Worm (Caenorhabditis elegans) whole organism, L1 larva: ENCODE data around the gene F26F4.12.
A peak's percentile ranks its signal among the peaks of the same experiment; 100 is the strongest.

ENCODE experiments used
- C04F5.9 ChIP-seq: sonication (generic microtip); optimal IDR thresholded peaks from 2 replicates; lab custom pipeline; 2016; ENCODE audit warnings: missing genetic modification characterization, missing compliant biosample characterization
- C16A3.4 ChIP-seq: fragments of 150-350 bp; optimal IDR thresholded peaks from 2 replicates; lab custom pipeline; 2014; ENCODE audit warnings: missing biosample characterization, missing genetic modification characterization
- Y116A8C.19 ChIP-seq: sonication (generic microtip); optimal IDR thresholded peaks from 2 replicates; lab custom pipeline; 2016; ENCODE audit warnings: missing compliant biosample characterization, missing genetic modification characterization, borderline replicate concordance
- aha-1 ChIP-seq: fragments of 150-350 bp; optimal IDR thresholded peaks from 2 replicates; lab custom pipeline; 2014; ENCODE audit warnings: missing biosample characterization, missing genetic modification characterization
- alr-1 ChIP-seq: fragments of 200-800 bp; sonication (Bioruptor generic); optimal IDR thresholded peaks from 2 replicates; lab custom pipeline; 2018; ENCODE audit warnings: borderline replicate concordance, mild to moderate bottlenecking, missing genetic modification characterization, missing compliant biosample characterization
- blmp-1 ChIP-seq: fragments of 150-350 bp; optimal IDR thresholded peaks from 2 replicates; lab custom pipeline; 2014; ENCODE audit warnings: missing biosample characterization, missing genetic modification characterization
- ceh-63 ChIP-seq: fragments of 200-800 bp; sonication (Bioruptor generic); optimal IDR thresholded peaks from 2 replicates; lab custom pipeline; 2018; ENCODE audit warnings: mild to moderate bottlenecking, missing genetic modification characterization, missing compliant biosample characterization
- ceh-8 ChIP-seq: fragments of 200-800 bp; sonication (Bioruptor generic); optimal IDR thresholded peaks from 2 replicates; lab custom pipeline; 2018; ENCODE audit warnings: mild to moderate bottlenecking, missing genetic modification characterization, moderate library complexity, missing compliant biosample characterization
- ceh-82 ChIP-seq, 3 experiments: fragments of 150-350 bp in 1 of 3; sonication (generic microtip) in 2 of 3; optimal IDR thresholded peaks; 2 replicates each; lab custom pipeline; 2014 to 2017; ENCODE audit warnings: missing biosample characterization in 3 of 3, missing genetic modification characterization in 3 of 3
- ceh-88 ChIP-seq: fragments of 200-800 bp; sonication (Bioruptor generic); IDR thresholded peaks from 2 replicates; pipeline ENCODE4 v1.3.6; 2022; ENCODE audit warnings: missing genetic modification characterization, missing compliant biosample characterization
- ceh-90 ChIP-seq: sonication (generic microtip); optimal IDR thresholded peaks from 2 replicates; lab custom pipeline; 2016; ENCODE audit warnings: missing genetic modification characterization, missing compliant biosample characterization
- ces-1 ChIP-seq: fragments of 150-350 bp; optimal IDR thresholded peaks from 2 replicates; lab custom pipeline; 2014; ENCODE audit warnings: missing biosample characterization, missing genetic modification reagents, missing genetic modification characterization
- dsc-1 ChIP-seq: sonication (generic microtip); optimal IDR thresholded peaks from 2 replicates; lab custom pipeline; 2016; ENCODE audit warnings: mild to moderate bottlenecking, missing genetic modification characterization, missing compliant biosample characterization
- efl-3 ChIP-seq: fragments of 200-800 bp; sonication (Bioruptor generic); optimal IDR thresholded peaks from 2 replicates; lab custom pipeline; 2018; ENCODE audit warnings: mild to moderate bottlenecking, missing genetic modification characterization, missing compliant biosample characterization
- fkh-4 ChIP-seq: sonication (generic microtip); optimal IDR thresholded peaks from 2 replicates; lab custom pipeline; 2016; ENCODE audit warnings: missing compliant biosample characterization, missing genetic modification characterization, borderline replicate concordance
- fkh-8 ChIP-seq: sonication (generic microtip); optimal IDR thresholded peaks from 2 replicates; lab custom pipeline; 2016; ENCODE audit warnings: mild to moderate bottlenecking, missing genetic modification characterization, missing compliant biosample characterization
- fos-1 ChIP-seq: fragments of 150-350 bp; optimal IDR thresholded peaks from 2 replicates; lab custom pipeline; 2014; ENCODE audit warnings: missing biosample characterization, missing genetic modification characterization
- hlh-17 ChIP-seq: fragments of 200-800 bp; sonication (Bioruptor generic); optimal IDR thresholded peaks from 2 replicates; lab custom pipeline; 2018; ENCODE audit warnings: missing genetic modification characterization, mild to moderate bottlenecking, missing compliant biosample characterization, moderate library complexity, borderline replicate concordance
- jun-1 ChIP-seq: fragments of 150-350 bp; optimal IDR thresholded peaks from 2 replicates; lab custom pipeline; 2014; ENCODE audit warnings: missing biosample characterization, missing genetic modification reagents, missing genetic modification characterization
- lin-13 ChIP-seq: fragments of 150-350 bp; optimal IDR thresholded peaks from 2 replicates; lab custom pipeline; 2014; ENCODE audit warnings: missing biosample characterization, missing genetic modification reagents, missing genetic modification characterization
- lin-14 ChIP-seq: fragments of 200-800 bp; sonication (Bioruptor generic); optimal IDR thresholded peaks from 2 replicates; lab custom pipeline; 2018; ENCODE audit warnings: mild to moderate bottlenecking, missing genetic modification characterization, moderate library complexity, missing compliant biosample characterization
- lin-15B ChIP-seq: fragments of 150-350 bp; sonication (generic microtip); optimal IDR thresholded peaks from 3 replicates; lab custom pipeline; 2014; ENCODE audit warnings: missing biosample characterization, missing genetic modification characterization
- lin-35 ChIP-seq, 2 experiments: fragments of 150-350 bp; optimal IDR thresholded peaks; 2 replicates each; lab custom pipeline; 2014; ENCODE audit warnings: missing biosample characterization in 2 of 2, missing genetic modification characterization in 2 of 2, missing genetic modification reagents in 2 of 2
- lin-39 ChIP-seq: fragments of 150-350 bp; optimal IDR thresholded peaks from 2 replicates; lab custom pipeline; 2014; ENCODE audit warnings: missing biosample characterization, missing genetic modification reagents, missing genetic modification characterization
- lir-3 ChIP-seq: sonication (generic microtip); optimal IDR thresholded peaks from 2 replicates; lab custom pipeline; 2016; ENCODE audit warnings: mild to moderate bottlenecking, missing genetic modification characterization, moderate library complexity, missing compliant biosample characterization; ENCODE audit not compliant: poor library complexity
- lsy-2 ChIP-seq, 2 experiments: fragments of 150-350 bp; optimal IDR thresholded peaks; 2 replicates each; lab custom pipeline; 2014; ENCODE audit warnings: missing biosample characterization in 2 of 2, missing genetic modification characterization in 2 of 2
- mab-9 ChIP-seq: fragments of 200-800 bp; sonication (Bioruptor generic); IDR thresholded peaks from 2 replicates; pipeline ENCODE4 v1.3.6; 2022; ENCODE audit warnings: missing genetic modification reagents, missing genetic modification characterization, missing compliant biosample characterization
- mdl-1 ChIP-seq, 2 experiments: fragments of 150-350 bp; optimal IDR thresholded peaks; 2 replicates each; lab custom pipeline; 2014 to 2017; ENCODE audit warnings: missing biosample characterization in 2 of 2, missing genetic modification characterization in 2 of 2, inconsistent platforms in 1 of 2
- mef-2 ChIP-seq: fragments of 150-350 bp; optimal IDR thresholded peaks from 2 replicates; lab custom pipeline; 2014; ENCODE audit warnings: missing biosample characterization, missing genetic modification characterization
- nhr-11 ChIP-seq: fragments of 150-350 bp; optimal IDR thresholded peaks from 2 replicates; lab custom pipeline; 2014; ENCODE audit warnings: missing biosample characterization, missing genetic modification characterization
- nhr-12 ChIP-seq: sonication (generic microtip); optimal IDR thresholded peaks from 2 replicates; lab custom pipeline; 2017; ENCODE audit warnings: missing biosample characterization, missing genetic modification characterization
- nhr-20 ChIP-seq: sonication (generic microtip); optimal IDR thresholded peaks from 2 replicates; lab custom pipeline; 2016; ENCODE audit warnings: mild to moderate bottlenecking, missing genetic modification characterization, missing compliant biosample characterization
- nhr-237 ChIP-seq: fragments of 150-350 bp; optimal IDR thresholded peaks from 2 replicates; lab custom pipeline; 2014; ENCODE audit warnings: missing biosample characterization, missing genetic modification characterization
- nhr-77 ChIP-seq: fragments of 150-350 bp; optimal IDR thresholded peaks from 2 replicates; lab custom pipeline; 2014; ENCODE audit warnings: missing biosample characterization, missing genetic modification characterization
- nhr-84 ChIP-seq: sonication (generic microtip); optimal IDR thresholded peaks from 2 replicates; lab custom pipeline; 2017; ENCODE audit warnings: missing biosample characterization, missing genetic modification characterization
- pag-3 ChIP-seq: sonication (generic microtip); optimal IDR thresholded peaks from 2 replicates; lab custom pipeline; 2017; ENCODE audit warnings: missing genetic modification characterization, mild to moderate bottlenecking, missing compliant biosample characterization, antibody characterized with exemption, borderline replicate concordance; ENCODE audit not compliant: insufficient read depth
- pqm-1 ChIP-seq: sonication (generic microtip); optimal IDR thresholded peaks from 3 replicates; lab custom pipeline; 2017; ENCODE audit warnings: missing biosample characterization, missing genetic modification characterization
- rnt-1 ChIP-seq: sonication (generic microtip); optimal IDR thresholded peaks from 2 replicates; lab custom pipeline; 2016; ENCODE audit warnings: mild to moderate bottlenecking, missing genetic modification characterization, moderate library complexity, missing compliant biosample characterization
- snu-23 ChIP-seq: sonication (generic microtip); optimal IDR thresholded peaks from 2 replicates; lab custom pipeline; 2016; ENCODE audit warnings: missing genetic modification characterization, missing compliant biosample characterization
- sox-4 ChIP-seq: sonication (generic microtip); optimal IDR thresholded peaks from 2 replicates; lab custom pipeline; 2016; ENCODE audit warnings: missing genetic modification characterization, missing compliant biosample characterization
- sup-37 ChIP-seq: fragments of 200-800 bp; sonication (Bioruptor generic); optimal IDR thresholded peaks from 2 replicates; lab custom pipeline; 2018; ENCODE audit warnings: mild to moderate bottlenecking, missing genetic modification characterization, missing compliant biosample characterization
- swsn-7 ChIP-seq: sonication (generic microtip); optimal IDR thresholded peaks from 2 replicates; lab custom pipeline; 2016; ENCODE audit warnings: missing genetic modification characterization, missing compliant biosample characterization
- tlp-1 ChIP-seq: fragments of 150-350 bp; optimal IDR thresholded peaks from 2 replicates; lab custom pipeline; 2014; ENCODE audit warnings: missing biosample characterization, missing genetic modification characterization
- unc-30 ChIP-seq: sonication (generic microtip); optimal IDR thresholded peaks from 2 replicates; lab custom pipeline; 2017; ENCODE audit warnings: missing biosample characterization, missing genetic modification characterization
- unc-62 ChIP-seq: fragments of 150-350 bp; optimal IDR thresholded peaks from 2 replicates; lab custom pipeline; 2014; ENCODE audit warnings: missing biosample characterization, missing genetic modification reagents, missing genetic modification characterization
- unc-86 ChIP-seq: sonication (generic microtip); optimal IDR thresholded peaks from 2 replicates; lab custom pipeline; 2016; ENCODE audit warnings: missing genetic modification characterization, missing compliant biosample characterization
- unc-98 ChIP-seq: fragments of 200-800 bp; sonication (Bioruptor generic); IDR thresholded peaks from 2 replicates; pipeline ENCODE4 v1.3.6; 2022; ENCODE audit warnings: missing genetic modification characterization, missing compliant biosample characterization
- vab-15 ChIP-seq: sonication (generic microtip); optimal IDR thresholded peaks from 2 replicates; lab custom pipeline; 2017; ENCODE audit warnings: missing genotype, mild to moderate bottlenecking, missing genetic modification characterization, missing compliant biosample characterization
- zag-1 ChIP-seq: fragments of 150-350 bp; optimal IDR thresholded peaks from 2 replicates; lab custom pipeline; 2014; ENCODE audit warnings: missing biosample characterization, missing genetic modification characterization
- zip-4 ChIP-seq: fragments of 200-800 bp; sonication (Bioruptor generic); optimal IDR thresholded peaks from 2 replicates; lab custom pipeline; 2018; ENCODE audit warnings: mild to moderate bottlenecking, missing genetic modification characterization, moderate library complexity, missing compliant biosample characterization
- ztf-11 ChIP-seq, 2 experiments: sonication (generic microtip); optimal IDR thresholded peaks; 2 replicates each; lab custom pipeline; 2016 to 2017; ENCODE audit warnings: missing genetic modification characterization in 2 of 2, missing biosample characterization in 1 of 2, missing compliant biosample characterization in 1 of 2
- ztf-4 ChIP-seq: fragments of 150-350 bp; optimal IDR thresholded peaks from 2 replicates; lab custom pipeline; 2014; ENCODE audit warnings: missing biosample characterization, missing genetic modification characterization

The F26F4.12 gene

DNA sequence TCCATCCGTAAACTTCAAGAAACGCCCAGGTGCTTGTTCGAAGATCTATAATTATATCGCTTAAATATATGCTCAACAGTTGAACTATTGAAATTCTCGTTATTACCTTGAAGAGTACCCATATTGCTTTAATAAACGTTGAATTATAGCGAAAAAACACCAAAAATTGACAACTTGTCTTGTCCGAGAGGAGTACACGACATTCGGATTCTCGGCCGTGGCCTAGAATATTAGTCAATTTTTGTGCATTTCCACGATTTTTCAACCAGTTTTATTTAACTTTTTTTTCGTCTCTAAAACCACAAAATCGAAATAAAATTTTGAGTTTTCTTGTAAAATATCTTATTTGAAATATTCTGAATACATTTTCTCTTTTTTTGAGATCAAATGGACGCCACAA lies 2.5 kb upstream of the F26F4.12 start, which contains the start of the genes F26F4.9 and cee-1 (continued):
- TF ChIP-seq fkh-4 (peak; percentile 91), hlh-17 (GFP tag; lab: Kevin White, UChicago) (no peak), aha-1 (tag; lab: Kevin White, UChicago) (no peak), blmp-1 (tag; lab: Kevin White, UChicago) (peak; percentile 40), efl-3 (GFP tag; lab: Kevin White, UChicago) (no peak), jun-1 (tag; lab: Kevin White, UChicago) (no peak), vab-15 (tag; lab: Kevin White, UChicago) (no peak), ceh-8 (GFP tag; lab: Kevin White, UChicago) (no peak), lsy-2 (tag; optimal IDR thresholded peaks at IDR 0.05; lab: Kevin White, UChicago) (peak; percentile 63 to 69), lin-13 (GFP tag; lab: Kevin White, UChicago) (peak; percentile 21), C16A3.4 (tag; lab: Kevin White, UChicago) (peak; percentile 35), lin-39 (tag; lab: Kevin White, UChicago) (no peak), lir-3 (tag; lab: Kevin White, UChicago) (peak; percentile 93), ztf-4 (tag; lab: Kevin White, UChicago) (no peak), snu-23 (peak; percentile 75), fkh-8 (peak; percentile 70), ceh-90 (peak; percentile 90), Y116A8C.19 (peak; percentile 73), nhr-84 (tag; lab: Kevin White, UChicago) (no peak), ceh-88 (GFP tag; lab: Robert Waterston, UW) (no peak), nhr-12 (no peak), unc-98 (GFP tag; lab: Robert Waterston, UW) (no peak), nhr-77 (tag; lab: Kevin White, UChicago) (no peak), fos-1 (tag; lab: Kevin White, UChicago) (no peak), sup-37 (GFP tag; lab: Kevin White, UChicago) (no peak), lin-14 (GFP tag; lab: Kevin White, UChicago) (peak; percentile 71), swsn-7 (tag; lab: Kevin White, UChicago) (peak; percentile 70), dsc-1 (tag; lab: Kevin White, UChicago) (peak; percentile 84), mab-9 (no peak; the same call in 1 of the 2 replicates), zip-4 (GFP tag; lab: Kevin White, UChicago) (peak; percentile 8), nhr-20 (tag; lab: Kevin White, UChicago) (peak; percentile 74), ceh-82 (tag; optimal IDR thresholded peaks at IDR 0.05; lab: Kevin White, UChicago) (peak in 2 of 3 experiments; percentile 19 to 47), mef-2 (tag; lab: Kevin White, UChicago) (no peak), unc-30 (no peak), C04F5.9 (tag; lab: Kevin White, UChicago) (peak; percentile 66), zag-1 (tag; lab: Kevin White, UChicago) (no peak), mdl-1 (tag; optimal IDR thresholded peaks at IDR 0.05; lab: Kevin White, UChicago) (no peak), nhr-237 (tag; lab: Kevin White, UChicago) (no peak), tlp-1 (tag; lab: Kevin White, UChicago) (no peak), lin-35 (GFP tag; optimal IDR thresholded peaks at IDR 0.05; lab: Kevin White, UChicago) (peak; percentile 67 to 75), rnt-1 (tag; lab: Kevin White, UChicago) (peak; percentile 96), ceh-63 (no peak), sox-4 (tag; lab: Kevin White, UChicago) (peak; percentile 87), pqm-1 (tag; lab: Kevin White, UChicago) (no peak), ztf-11 (tag; optimal IDR thresholded peaks at IDR 0.05; lab: Kevin White, UChicago) (peak in 1 of 2 experiments; percentile 88), pag-3 (tag; lab: Kevin White, UChicago) (no peak), lin-15B (tag; lab: Kevin White, UChicago) (no peak), ces-1 (no peak), nhr-11 (tag; lab: Kevin White, UChicago) (no peak), unc-86 (tag; lab: Kevin White, UChicago) (peak; percentile 32), unc-62 (GFP tag; lab: Kevin White, UChicago) (no peak), alr-1 (tag; lab: Kevin White, UChicago) (no peak)
